Worm (Caenorhabditis elegans): Measurements from ENCODE around the gene T23D5.3.

Gene T23D5.3

ce11 chrV:15735720-15736119, 2.3 kb upstream of the T23D5.3 start, which contains the start of gene str-27:
TSS of gene str-27 (minus strand) at chrV:15735820.
- no peak for TF ChIP-seq Y55F3AM.14 (GFP tag; optimal IDR thresholded peaks at IDR 0.05)
- no peak for TF ChIP-seq skn-1 (tag; optimal IDR thresholded peaks at IDR 0.05)
- TF ChIP-seq snpc-4 (tag; optimal IDR thresholded peaks at IDR 0.05), result no peak
- TF ChIP-seq nhr-6 (tag; optimal IDR thresholded peaks at IDR 0.05), result no peak
- TF ChIP-seq mbf-1 (tag; optimal IDR thresholded peaks at IDR 0.05), result no peak
- no peak for TF ChIP-seq elt-3 (tag; optimal IDR thresholded peaks at IDR 0.05)
- no peak for TF ChIP-seq elt-1 (tag; optimal IDR thresholded peaks at IDR 0.05)
- no peak for TF ChIP-seq zag-1 (tag; optimal IDR thresholded peaks at IDR 0.05)

ce11 chrV:15733020-15733419, 448 bp downstream of the T23D5.3 start:
- TF ChIP-seq mdl-1 (tag; optimal IDR thresholded peaks at IDR 0.05), result no peak

- TF ChIP-seq unc-39 (tag; optimal IDR thresholded peaks at IDR 0.05) (no peak), mab-5 (tag; optimal IDR thresholded peaks at IDR 0.05) (no peak), zag-1 (tag; optimal IDR thresholded peaks at IDR 0.05) (no peak), nhr-237 (tag; optimal IDR thresholded peaks at IDR 0.05) (no peak), lin-11 (tag; optimal IDR thresholded peaks at IDR 0.05) (no peak), egl-27 (tag; optimal IDR thresholded peaks at IDR 0.05) (no peak), mdl-1 (tag; optimal IDR thresholded peaks at IDR 0.05) (no peak), ZK546.5 (tag; optimal IDR thresholded peaks at IDR 0.05) (no peak), dmd-4 (tag; optimal IDR thresholded peaks at IDR 0.05) (no peak), lin-13 (GFP tag; optimal IDR thresholded peaks at IDR 0.05) (no peak)
Measured at ce11 chrV:15732209-15732608, 1.3 kb downstream of the T23D5.3 start, which contains the start of gene str-38. TSS of gene str-38 (minus strand) at chrV:15732309.

- TF ChIP-seq R02D3.7 (tag; optimal IDR thresholded peaks at IDR 0.05), result no peak
- no peak for TF ChIP-seq ceh-82 (tag; optimal IDR thresholded peaks at IDR 0.05)
- TF ChIP-seq elt-1 (tag; optimal IDR thresholded peaks at IDR 0.05), result no peak
- no peak for TF ChIP-seq gmeb-1 (tag; optimal IDR thresholded peaks at IDR 0.05)
- TF ChIP-seq lin-39 (tag; optimal IDR thresholded peaks at IDR 0.05), result no peak
- no peak for TF ChIP-seq ztf-11 (tag; optimal IDR thresholded peaks at IDR 0.05)
- no peak for TF ChIP-seq ztf-1 (GFP tag; conservative IDR thresholded peaks at IDR 0.05)
- no peak for TF ChIP-seq alr-1 (tag; optimal IDR thresholded peaks at IDR 0.05)
Measured at ce11 chrV:15730459-15730858, 3.0 kb downstream of the T23D5.3 start, which contains the start of gene Y6E2A.10. TSS of gene Y6E2A.10 (minus strand) at chrV:15730559.

- TF ChIP-seq blmp-1 (tag; optimal IDR thresholded peaks at IDR 0.05; ENCODE audit: insufficient read depth) (no peak), Y55F3AM.14 (GFP tag; optimal IDR thresholded peaks at IDR 0.05) (no peak), ceh-16 (tag; optimal IDR thresholded peaks at IDR 0.05) (no peak), unc-55 (GFP tag; optimal IDR thresholded peaks at IDR 0.05) (no peak), lsy-2 (tag; optimal IDR thresholded peaks at IDR 0.05) (no peak), elt-3 (tag; optimal IDR thresholded peaks at IDR 0.05) (no peak), alr-1 (tag; optimal IDR thresholded peaks at IDR 0.05) (no peak), nhr-237 (tag; optimal IDR thresholded peaks at IDR 0.05) (no peak), unc-62 (GFP tag; optimal IDR thresholded peaks at IDR 0.05) (no peak), lin-39 (tag; optimal IDR thresholded peaks at IDR 0.05) (no peak), mdl-1 (tag; optimal IDR thresholded peaks at IDR 0.05) (no peak), R02D3.7 (tag; optimal IDR thresholded peaks at IDR 0.05) (no peak), lin-11 (tag; optimal IDR thresholded peaks at IDR 0.05) (no peak), nhr-25 (tag; optimal IDR thresholded peaks at IDR 0.05) (no peak), sma-9 (GFP tag; optimal IDR thresholded peaks at IDR 0.05) (no peak), sma-9 (tag; optimal IDR thresholded peaks at IDR 0.05) (no peak), nhr-129 (tag; optimal IDR thresholded peaks at IDR 0.05) (no peak), crh-2 (tag; optimal IDR thresholded peaks at IDR 0.05) (no peak)
Measured at ce11 chrV:15726610-15727009, 6.9 kb downstream of the T23D5.3 start, which contains the start of the genes irld-57 and sfxn-1.3. TSS of gene irld-57 (minus strand) at chrV:15726710. TSS of gene sfxn-1.3 (plus strand) at chrV:15726841.

- TF ChIP-seq skn-1 (tag; optimal IDR thresholded peaks at IDR 0.05), result no peak
- TF ChIP-seq nhr-12 (tag; optimal IDR thresholded peaks at IDR 0.05), result no peak
- no peak for TF ChIP-seq zag-1 (tag; optimal IDR thresholded peaks at IDR 0.05)
- TF ChIP-seq lin-39 (tag; optimal IDR thresholded peaks at IDR 0.05), result no peak
- no peak for TF ChIP-seq sma-3 (GFP tag; optimal IDR thresholded peaks at IDR 0.05)
- TF ChIP-seq crh-2 (tag; optimal IDR thresholded peaks at IDR 0.05), result no peak
- no peak for TF ChIP-seq ama-1 (optimal IDR thresholded peaks at IDR 0.05)
- TF ChIP-seq unc-39 (tag; optimal IDR thresholded peaks at IDR 0.05), result no peak
- no peak for TF ChIP-seq sem-4 (tag; optimal IDR thresholded peaks at IDR 0.05)
- no peak for TF ChIP-seq fos-1 (tag; optimal IDR thresholded peaks at IDR 0.05)
- no peak for TF ChIP-seq nhr-25 (tag; optimal IDR thresholded peaks at IDR 0.05)
- TF ChIP-seq lin-11 (tag; optimal IDR thresholded peaks at IDR 0.05), result no peak
Measured at ce11 chrV:15721888-15722287, 11.6 kb downstream of the T23D5.3 start, which contains the start of gene srh-140. TSS of gene srh-140 (plus strand) at chrV:15722188.

Measured in whole organism, L2 larva.